Worm (Caenorhabditis elegans) whole organism, L3 larva: ENCODE data around the gene srz-1.

Experiments
- R02D3.7 ChIP-seq: fragments of 150-350 bp; optimal IDR thresholded peaks from 2 replicates; lab custom pipeline; 2014; ENCODE audit warnings: missing biosample characterization, missing genetic modification characterization
- elt-3 ChIP-seq, 3 experiments: fragments of 150-350 bp in 1 of 3; sonication (generic microtip) in 2 of 3; optimal IDR thresholded peaks; 2 replicates in 2 of 3; 4 replicates in 1 of 3; lab custom pipeline; 2014 to 2017; ENCODE audit warnings: missing biosample characterization in 3 of 3, missing genetic modification characterization in 3 of 3
- nhr-43 ChIP-seq: sonication (generic microtip); optimal IDR thresholded peaks from 2 replicates; lab custom pipeline; 2016; ENCODE audit warnings: mild to moderate bottlenecking, missing genetic modification characterization, missing compliant biosample characterization; ENCODE audit not compliant: poor library complexity, severe bottlenecking
- pha-4 ChIP-seq: fragments of 150-350 bp; optimal IDR thresholded peaks from 2 replicates; lab custom pipeline; 2014; ENCODE audit warnings: missing biosample characterization, missing genetic modification reagents, missing genetic modification characterization
- ztf-11 ChIP-seq: fragments of 150-350 bp; optimal IDR thresholded peaks from 2 replicates; lab custom pipeline; 2014; ENCODE audit warnings: missing biosample characterization, missing genetic modification characterization
- ztf-4 ChIP-seq: fragments of 150-350 bp; optimal IDR thresholded peaks from 2 replicates; lab custom pipeline; 2014; ENCODE audit warnings: missing biosample characterization, missing genetic modification characterization

- TF ChIP-seq ztf-4 (tag; lab: Kevin White, UChicago) (no peak), elt-3 (tag; optimal IDR thresholded peaks at IDR 0.05; lab: Kevin White, UChicago) (no peak), ztf-11 (tag; lab: Kevin White, UChicago) (no peak), pha-4 (no peak), nhr-43 (tag; lab: Kevin White, UChicago) (no peak), R02D3.7 (tag; lab: Kevin White, UChicago) (no peak)
Observed at ce11 chrV:16683359-16683758, 7.7 kb downstream of the srz-1 start.
